Worm (Caenorhabditis elegans) whole organism, L3 larva: ENCODE results near the gene Y54G2A.49.

Experiments used
- aly-2 ChIP-seq: fragments of 150-350 bp; optimal IDR thresholded peaks from 2 replicates; lab custom pipeline; 2014; ENCODE audit warnings: missing biosample characterization, missing genetic modification characterization
- ama-1 ChIP-seq: fragments of 150-350 bp; optimal IDR thresholded peaks from 2 replicates; lab custom pipeline; 2018
- egl-27 ChIP-seq: sonication (generic microtip); optimal IDR thresholded peaks from 4 replicates; lab custom pipeline; 2017; ENCODE audit warnings: missing biosample characterization, missing genetic modification reagents, missing genetic modification characterization
- elt-3 ChIP-seq, 3 experiments: fragments of 150-350 bp in 1 of 3; sonication (generic microtip) in 2 of 3; optimal IDR thresholded peaks; 2 replicates in 2 of 3; 4 replicates in 1 of 3; lab custom pipeline; 2014 to 2017; ENCODE audit warnings: missing biosample characterization in 3 of 3, missing genetic modification characterization in 3 of 3
- lin-15B ChIP-seq: fragments of 150-350 bp; optimal IDR thresholded peaks from 2 replicates; lab custom pipeline; 2014; ENCODE audit warnings: missing biosample characterization, missing genetic modification characterization
- lin-39 ChIP-seq: fragments of 150-350 bp; optimal IDR thresholded peaks from 2 replicates; lab custom pipeline; 2018; ENCODE audit warnings: missing biosample characterization, missing genetic modification reagents, missing genetic modification characterization
- nhr-11 ChIP-seq: fragments of 150-350 bp; optimal IDR thresholded peaks from 2 replicates; lab custom pipeline; 2014; ENCODE audit warnings: missing biosample characterization, missing genetic modification characterization
- nhr-237 ChIP-seq: fragments of 150-350 bp; optimal IDR thresholded peaks from 2 replicates; lab custom pipeline; 2014; ENCODE audit warnings: missing biosample characterization, missing genetic modification characterization
- nhr-28 ChIP-seq: fragments of 150-350 bp; optimal IDR thresholded peaks from 2 replicates; lab custom pipeline; 2014; ENCODE audit warnings: missing biosample characterization, missing genetic modification characterization
- nhr-76 ChIP-seq: fragments of 150-350 bp; sonication (generic microtip); optimal IDR thresholded peaks from 5 replicates; lab custom pipeline; 2014; ENCODE audit warnings: missing biosample characterization, missing genetic modification characterization
- snpc-4 ChIP-seq: fragments of 150-350 bp; optimal IDR thresholded peaks from 2 replicates; lab custom pipeline; 2014; ENCODE audit warnings: missing biosample characterization, missing genetic modification characterization
- ztf-4 ChIP-seq: fragments of 150-350 bp; optimal IDR thresholded peaks from 2 replicates; lab custom pipeline; 2014; ENCODE audit warnings: missing biosample characterization, missing genetic modification characterization

DNA sequence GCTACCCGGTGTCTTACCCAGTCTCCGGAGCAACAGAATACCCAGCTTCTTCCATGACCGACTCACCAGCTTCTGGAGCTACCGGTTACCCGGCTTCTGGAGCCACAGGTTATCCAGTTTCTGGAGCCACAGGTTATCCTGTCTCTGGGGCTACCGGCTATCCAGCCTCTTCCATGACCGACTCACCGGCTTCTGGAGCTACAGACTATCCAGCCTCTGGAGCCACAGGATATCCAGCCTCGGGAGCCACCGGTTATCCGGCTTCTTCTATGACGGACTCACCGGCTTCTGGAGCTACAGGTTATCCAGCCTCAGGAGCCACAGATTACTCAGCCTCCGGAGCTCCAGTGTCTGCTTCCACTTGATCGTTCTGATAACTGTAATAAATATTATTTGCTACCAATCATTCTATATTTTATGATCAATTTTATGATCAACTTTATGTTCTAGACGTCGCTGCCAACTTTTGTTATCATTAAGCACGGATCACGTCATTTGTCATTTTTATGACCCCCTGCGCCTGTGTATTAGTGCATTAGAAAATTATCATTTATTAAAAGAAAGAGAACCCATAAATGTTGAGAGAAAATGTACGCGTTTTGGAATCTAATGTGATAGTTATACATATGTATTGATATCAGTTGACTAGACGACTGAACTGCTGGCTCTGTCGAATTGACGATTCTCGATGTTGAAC is 2.1 kb upstream of the Y54G2A.49 start:
- TF ChIP-seq ztf-4 (no peak), lin-15B (tag; lab: Kevin White, UChicago) (no peak), nhr-237 (no peak), aly-2 (tag; lab: Kevin White, UChicago) (no peak), egl-27 (no peak), elt-3 (tag; optimal IDR thresholded peaks at IDR 0.05; lab: Kevin White, UChicago) (no peak), nhr-11 (no peak), snpc-4 (tag; lab: Kevin White, UChicago) (no peak), ama-1 (no peak), nhr-76 (tag; lab: Kevin White, UChicago) (no peak), nhr-28 (tag; lab: Kevin White, UChicago) (no peak), lin-39 (no peak)
